Fruit fly (Drosophila melanogaster): ENCODE results near the gene Fdx2.
A peak's percentile ranks its signal among the peaks of the same experiment; 100 is the strongest.

Fdx2 gene

dm6 chr3L:4307691-4308383, 15.6 kb downstream of the Fdx2 start, which contains the start of gene dyl:
dyl (minus strand) TSS chr3L:4307718.
- TF ChIP-seq zen2 (GFP tag; IDR thresholded peaks at IDR 0.05; ENCODE audit: partially characterized antibody) (no peak), cad (GFP tag; optimal IDR thresholded peaks at IDR 0.05) (no peak), HmgZ (tag; optimal IDR thresholded peaks at IDR 0.05) (no peak), vvl (GFP tag; IDR thresholded peaks at IDR 0.05) (peak; percentile 55; the same call in 1 of the 2 replicates), sim (GFP tag; IDR thresholded peaks at IDR 0.05) (no peak), CG4424 (GFP tag; optimal IDR thresholded peaks at IDR 0.05) (no peak), Xrp1 (GFP tag; IDR thresholded peaks at IDR 0.05) (no peak), CHES-1-like (GFP tag; optimal IDR thresholded peaks at IDR 0.05) (no peak), CG4707 (GFP tag; optimal IDR thresholded peaks at IDR 0.05) (no peak), CG11398 (GFP tag; optimal IDR thresholded peaks at IDR 0.05) (no peak), onecut (GFP tag; IDR thresholded peaks at IDR 0.05) (no peak), dan (GFP tag; IDR thresholded peaks at IDR 0.05) (no peak), az2 (GFP tag; optimal IDR thresholded peaks at IDR 0.05) (no peak), so (GFP tag; IDR thresholded peaks at IDR 0.05) (no peak), Hr51 (GFP tag; optimal IDR thresholded peaks at IDR 0.05) (no peak), ham (GFP tag; IDR thresholded peaks at IDR 0.05) (no peak), Poxn (GFP tag; IDR thresholded peaks at IDR 0.05) (no peak), Tbp (GFP tag; optimal IDR thresholded peaks at IDR 0.05) (no peak), CG2120 (GFP tag; optimal IDR thresholded peaks at IDR 0.05) (no peak), PHDP (tag; optimal IDR thresholded peaks at IDR 0.05) (no peak), dysf (GFP tag; IDR thresholded peaks at IDR 0.05) (no peak), CG16813 (GFP tag; IDR thresholded peaks at IDR 0.05; ENCODE audit: partially characterized antibody) (no peak), Blimp-1 (GFP tag; optimal IDR thresholded peaks at IDR 0.05) (peak; percentile 78), Atf3 (GFP tag; optimal IDR thresholded peaks at IDR 0.05) (no peak), CG18764 (GFP tag; optimal IDR thresholded peaks at IDR 0.05) (no peak), Deaf1 (tag; optimal IDR thresholded peaks at IDR 0.05) (peak; percentile 86), Sox100B (GFP tag; optimal IDR thresholded peaks at IDR 0.05) (no peak), Atf-2 (GFP tag; optimal IDR thresholded peaks at IDR 0.05) (no peak), crol (GFP tag; IDR thresholded peaks at IDR 0.05) (no peak), Fer1 (GFP tag; optimal IDR thresholded peaks at IDR 0.05) (no peak), CG10274 (GFP tag; optimal IDR thresholded peaks at IDR 0.05) (no peak), Dip3 (GFP tag; optimal IDR thresholded peaks at IDR 0.05) (no peak), oc (tag; optimal IDR thresholded peaks at IDR 0.05) (peak; percentile 68), Gug (GFP tag; IDR thresholded peaks at IDR 0.05) (no peak), CG2199 (GFP tag; IDR thresholded peaks at IDR 0.05) (no peak), CG2875 (GFP tag; optimal IDR thresholded peaks at IDR 0.05) (no peak), gsb (GFP tag; IDR thresholded peaks at IDR 0.05) (no peak), CG6854 (GFP tag; optimal IDR thresholded peaks at IDR 0.05) (no peak), nmo (GFP tag; optimal IDR thresholded peaks at IDR 0.05) (no peak), Hr78 (GFP tag; optimal IDR thresholded peaks at IDR 0.05) (peak in 1 of 2 experiments; percentile 68), Antp (GFP tag; optimal IDR thresholded peaks at IDR 0.05) (no peak), CG11696 (GFP tag; IDR thresholded peaks at IDR 0.05) (no peak), Pdp1 (GFP tag; optimal IDR thresholded peaks at IDR 0.05) (peak in 1 of 2 experiments; percentile 88), kah (GFP tag; optimal IDR thresholded peaks at IDR 0.05) (no peak), h (optimal IDR thresholded peaks at IDR 0.05) (no peak), CG12942 (GFP tag; optimal IDR thresholded peaks at IDR 0.05) (no peak), Adf1 (GFP tag; IDR thresholded peaks at IDR 0.05) (no peak), gem (tag; optimal IDR thresholded peaks at IDR 0.05) (no peak), Ada2b (GFP tag; IDR thresholded peaks at IDR 0.05) (no peak), Hsf (GFP tag; optimal IDR thresholded peaks at IDR 0.05) (no peak), ranshi (GFP tag; IDR thresholded peaks at IDR 0.05) (no peak), row (GFP tag; IDR thresholded peaks at IDR 0.05) (no peak)
